Fruit fly (Drosophila melanogaster) whole organism, embryonic: ENCODE measurements around the gene CG17650.

Source experiments
- Adf1 ChIP-seq: fragments of 200-800 bp; sonication (Bioruptor generic); IDR thresholded peaks from 2 replicates; pipeline ENCODE4 v1.3.6; 2022; ENCODE audit warnings: missing biosample characterization, missing genetic modification characterization
- Bgb ChIP-seq: fragments of 200-800 bp; sonication (Bioruptor generic); IDR thresholded peaks from 2 replicates; pipeline ENCODE4 v1.3.6; 2022; ENCODE audit warnings: missing biosample characterization, missing genetic modification characterization; ENCODE audit not compliant: partially characterized antibody
- CG10267 ChIP-seq: fragments of 200-800 bp; sonication (Bioruptor generic); optimal IDR thresholded peaks from 2 replicates; lab custom pipeline; 2018; ENCODE audit warnings: missing biosample characterization, mild to moderate bottlenecking, missing genetic modification characterization, moderate library complexity
- CG13424 ChIP-seq: fragments of 200-800 bp; sonication (Bioruptor generic); optimal IDR thresholded peaks from 2 replicates; lab custom pipeline; 2019; ENCODE audit warnings: missing biosample characterization, mild to moderate bottlenecking, missing genetic modification characterization, moderate library complexity
- CG15514 ChIP-seq: fragments of 200-800 bp; sonication (Bioruptor generic); optimal IDR thresholded peaks from 3 replicates; lab custom pipeline; 2017; ENCODE audit warnings: missing biosample characterization, missing genetic modification characterization, mild to moderate bottlenecking, moderate library complexity, missing genetic modification reagents
- CG16815 ChIP-seq: fragments of 200-800 bp; sonication (Bioruptor generic); optimal IDR thresholded peaks from 3 replicates; lab custom pipeline; 2017; ENCODE audit warnings: missing biosample characterization, mild to moderate bottlenecking, missing genetic modification characterization
- CG17186 ChIP-seq: fragments of 200-800 bp; sonication (Bioruptor generic); optimal IDR thresholded peaks from 3 replicates; lab custom pipeline; 2017; ENCODE audit warnings: missing biosample characterization, missing genetic modification reagents, missing genetic modification characterization
- CG17361 ChIP-seq: fragments of 200-800 bp; sonication (Bioruptor generic); IDR thresholded peaks from 3 replicates; pipeline ENCODE4 v1.3.6; 2022; ENCODE audit warnings: missing biosample characterization, missing genetic modification characterization
- CG17568 ChIP-seq: fragments of 200-800 bp; sonication (Bioruptor generic); optimal IDR thresholded peaks from 2 replicates; lab custom pipeline; 2018; ENCODE audit warnings: missing biosample characterization, mild to moderate bottlenecking, missing genetic modification characterization, moderate library complexity
- CG1792 ChIP-seq: fragments of 200-800 bp; sonication (Bioruptor generic); optimal IDR thresholded peaks from 2 replicates; lab custom pipeline; 2016; ENCODE audit warnings: missing biosample characterization, missing genetic modification characterization
- CG18262 ChIP-seq: fragments of 200-800 bp; optimal IDR thresholded peaks from 3 replicates; lab custom pipeline; 2019; ENCODE audit warnings: missing biosample characterization, mild to moderate bottlenecking, missing genetic modification characterization, moderate library complexity
- CG18619 ChIP-seq: fragments of 200-800 bp; sonication (Bioruptor generic); optimal IDR thresholded peaks from 3 replicates; lab custom pipeline; 2017; ENCODE audit warnings: missing biosample characterization, mild to moderate bottlenecking, missing genetic modification characterization
- CG2199 ChIP-seq: fragments of 200-800 bp; sonication (Bioruptor generic); IDR thresholded peaks from 3 replicates; pipeline ENCODE4 v1.3.6; 2022; ENCODE audit warnings: missing biosample characterization, missing genetic modification characterization
- CG3163 ChIP-seq: fragments of 200-800 bp; sonication (Bioruptor generic); optimal IDR thresholded peaks from 3 replicates; lab custom pipeline; 2016; ENCODE audit warnings: missing biosample characterization, missing genetic modification characterization
- CG3281 ChIP-seq: fragments of 200-800 bp; sonication (Bioruptor generic); optimal IDR thresholded peaks from 3 replicates; lab custom pipeline; 2017; ENCODE audit warnings: missing biosample characterization, mild to moderate bottlenecking, missing genetic modification characterization
- CG3838 ChIP-seq: fragments of 200-800 bp; sonication (Bioruptor generic); optimal IDR thresholded peaks from 3 replicates; lab custom pipeline; 2016; ENCODE audit warnings: missing biosample characterization, missing genetic modification characterization
- CG3847 ChIP-seq: fragments of 200-800 bp; sonication (Bioruptor generic); IDR thresholded peaks from 2 replicates; pipeline ENCODE4 v1.3.6; 2022; ENCODE audit warnings: missing biosample characterization, missing genetic modification characterization
- CG4328 ChIP-seq: fragments of 200-800 bp; sonication (Bioruptor generic); optimal IDR thresholded peaks from 3 replicates; lab custom pipeline; 2017; ENCODE audit warnings: missing biosample characterization, missing genetic modification reagents, missing genetic modification characterization
- CG43689 ChIP-seq: fragments of 200-800 bp; sonication (Bioruptor generic); IDR thresholded peaks from 2 replicates; pipeline ENCODE4 v1.3.6; 2022; ENCODE audit warnings: missing biosample characterization, missing genetic modification characterization
- CG4404 ChIP-seq: fragments of 200-800 bp; sonication (Bioruptor generic); IDR thresholded peaks from 2 replicates; pipeline ENCODE4 v1.3.6; 2022; ENCODE audit warnings: missing biosample characterization, missing genetic modification characterization
- CG4617 ChIP-seq: fragments of 200-800 bp; sonication (Bioruptor generic); optimal IDR thresholded peaks from 3 replicates; lab custom pipeline; 2016; ENCODE audit warnings: missing biosample characterization, missing genetic modification characterization, borderline replicate concordance
- CG8924 ChIP-seq: fragments of 200-800 bp; optimal IDR thresholded peaks from 3 replicates; lab custom pipeline; 2019; ENCODE audit warnings: missing biosample characterization, mild to moderate bottlenecking, missing genetic modification characterization, moderate library complexity
- CoRest ChIP-seq: fragments of 200-800 bp; sonication (Bioruptor generic); optimal IDR thresholded peaks from 3 replicates; lab custom pipeline; 2018; ENCODE audit warnings: missing biosample characterization, mild to moderate bottlenecking, missing genetic modification characterization, moderate library complexity
- Lim3 ChIP-seq: fragments of 200-800 bp; sonication (Bioruptor generic); IDR thresholded peaks from 2 replicates; pipeline ENCODE4 v1.3.6; 2022; ENCODE audit warnings: missing biosample characterization, missing genetic modification characterization
- MTF-1 ChIP-seq: fragments of 200-800 bp; sonication (Bioruptor generic); optimal IDR thresholded peaks from 2 replicates; lab custom pipeline; 2018; ENCODE audit warnings: missing biosample characterization, mild to moderate bottlenecking, missing genetic modification characterization, borderline replicate concordance
- Mad ChIP-seq: fragments of 200-800 bp; sonication (Bioruptor generic); optimal IDR thresholded peaks from 2 replicates; lab custom pipeline; 2016; ENCODE audit warnings: missing biosample characterization, missing genetic modification characterization
- NFAT ChIP-seq: fragments of 200-800 bp; sonication (Bioruptor generic); IDR thresholded peaks from 2 replicates; pipeline ENCODE4 v1.3.6; 2022; ENCODE audit warnings: missing biosample characterization, missing genetic modification characterization
- Optix ChIP-seq: fragments of 200-800 bp; sonication (Bioruptor generic); IDR thresholded peaks from 3 replicates; pipeline ENCODE4 v1.3.6; 2022; ENCODE audit warnings: missing biosample characterization, missing genetic modification characterization
- Poxn ChIP-seq: fragments of 200-800 bp; sonication (Bioruptor generic); IDR thresholded peaks from 2 replicates; pipeline ENCODE4 v1.3.6; 2022; ENCODE audit warnings: missing biosample characterization, missing genetic modification characterization
- Sin3A ChIP-seq: fragments of >200 bp; optimal IDR thresholded peaks from 2 replicates; lab custom pipeline; 2018
- Sox100B ChIP-seq: fragments of 200-800 bp; sonication (Bioruptor generic); optimal IDR thresholded peaks from 3 replicates; lab custom pipeline; 2018; ENCODE audit warnings: missing biosample characterization, mild to moderate bottlenecking, missing genetic modification characterization
- Sox102F ChIP-seq: fragments of 200-800 bp; sonication (Bioruptor generic); optimal IDR thresholded peaks from 2 replicates; lab custom pipeline; 2018; ENCODE audit warnings: missing biosample characterization, mild to moderate bottlenecking, missing genetic modification characterization, moderate library complexity
- Ssrp ChIP-seq: fragments of 200-800 bp; sonication (Bioruptor generic); optimal IDR thresholded peaks from 2 replicates; lab custom pipeline; 2018; ENCODE audit warnings: missing biosample characterization, mild to moderate bottlenecking, missing genetic modification characterization, moderate library complexity
- abd-A ChIP-seq: fragments of 200-800 bp; sonication (Bioruptor generic); optimal IDR thresholded peaks from 3 replicates; lab custom pipeline; 2019; ENCODE audit warnings: missing biosample characterization, mild to moderate bottlenecking, missing genetic modification characterization, moderate library complexity
- ap ChIP-seq: fragments of 200-800 bp; sonication (Bioruptor generic); IDR thresholded peaks from 2 replicates; pipeline ENCODE4 v1.3.6; 2022; ENCODE audit warnings: missing biosample characterization, missing genetic modification characterization
- ara ChIP-seq: fragments of 200-800 bp; sonication (Bioruptor generic); IDR thresholded peaks from 2 replicates; pipeline ENCODE4 v1.3.6; 2022; ENCODE audit warnings: missing biosample characterization, missing genetic modification characterization
- ato ChIP-seq: fragments of 200-800 bp; sonication (Bioruptor generic); IDR thresholded peaks from 2 replicates; pipeline ENCODE4 v1.3.6; 2022; ENCODE audit warnings: missing biosample characterization, missing genetic modification characterization; ENCODE audit not compliant: partially characterized antibody
- br ChIP-seq: fragments of >200 bp; optimal IDR thresholded peaks from 2 replicates; lab custom pipeline; 2017
- crol ChIP-seq: fragments of 200-800 bp; sonication (Bioruptor generic); IDR thresholded peaks from 2 replicates; pipeline ENCODE4 v1.3.6; 2022; ENCODE audit warnings: missing biosample characterization, missing genetic modification characterization
- dimm ChIP-seq: fragments of 200-800 bp; sonication (Bioruptor generic); IDR thresholded peaks from 2 replicates; pipeline ENCODE4 v1.3.6; 2022; ENCODE audit warnings: missing biosample characterization, missing genetic modification characterization
- emc ChIP-seq: fragments of 200-800 bp; sonication (Bioruptor generic); optimal IDR thresholded peaks from 2 replicates; lab custom pipeline; 2016; ENCODE audit warnings: missing biosample characterization, missing genetic modification characterization
- ftz-f1 ChIP-seq: fragments of 200-800 bp; sonication (Bioruptor generic); optimal IDR thresholded peaks from 2 replicates; lab custom pipeline; 2016; ENCODE audit warnings: missing biosample characterization, missing genetic modification characterization
- grn ChIP-seq: fragments of 200-800 bp; sonication (Bioruptor generic); optimal IDR thresholded peaks from 3 replicates; lab custom pipeline; 2017; ENCODE audit warnings: missing biosample characterization, missing genetic modification characterization
- gsb ChIP-seq: fragments of 200-800 bp; sonication (Bioruptor generic); IDR thresholded peaks from 2 replicates; pipeline ENCODE4 v1.3.6; 2022; ENCODE audit warnings: missing biosample characterization, missing genetic modification characterization
- jigr1 ChIP-seq: fragments of 200-800 bp; sonication (Bioruptor generic); IDR thresholded peaks from 3 replicates; pipeline ENCODE4 v1.3.6; 2022; ENCODE audit warnings: missing biosample characterization, missing genetic modification characterization
- lilli ChIP-seq: fragments of 200-800 bp; sonication (Bioruptor generic); optimal IDR thresholded peaks from 3 replicates; lab custom pipeline; 2016; ENCODE audit warnings: missing biosample characterization, missing genetic modification characterization
- pan ChIP-seq, 4 experiments: fragments of >200 bp in 3 of 4; fragments of 200-800 bp in 1 of 4; sonication (Bioruptor generic) in 1 of 4; optimal IDR thresholded peaks in 3 of 4; IDR thresholded peaks in 1 of 4; 2 replicates each; pipeline versions ENCODE4 v1.3.6 to Lab custom; 2017 to 2022; ENCODE audit warnings: missing biosample characterization in 2 of 4, missing genetic modification characterization in 2 of 4, mixed read lengths in 1 of 4
- pb ChIP-seq: fragments of 200-800 bp; sonication (Bioruptor generic); optimal IDR thresholded peaks from 3 replicates; lab custom pipeline; 2016; ENCODE audit warnings: missing biosample characterization, missing genetic modification characterization
- sima ChIP-seq: fragments of 200-800 bp; sonication (Bioruptor generic); optimal IDR thresholded peaks from 2 replicates; lab custom pipeline; 2016; ENCODE audit warnings: missing biosample characterization, missing genetic modification characterization
- vvl ChIP-seq: fragments of 200-800 bp; sonication (Bioruptor generic); IDR thresholded peaks from 2 replicates; pipeline ENCODE4 v1.3.6; 2022; ENCODE audit warnings: missing biosample characterization, missing genetic modification characterization

CG17650 gene

dm6 chr2L:1737057-1737581, 21.8 kb downstream of the CG17650 start (continued):
- TF ChIP-seq CG13424 (tag; lab: Kevin White, UChicago) (peak; percentile 78), NFAT (GFP tag; lab: Robert Waterston, UW) (0 out of 2 replicates have a peak, but pooled peaks have one; percentile 34), jigr1 (GFP tag; lab: Robert Waterston, UW) (peak; percentile 86; the same call in 2 of the 3 replicates), MTF-1 (peak; percentile 16), Sox102F (peak; percentile 96), abd-A (tag; lab: Kevin White, UChicago) (no peak), dimm (GFP tag; lab: Robert Waterston, UW) (no peak), pan (optimal IDR thresholded peaks at IDR 0.05; lab: Kevin White, UChicago) (peak in 1 of 2 experiments; percentile 48), pan (GFP tag; optimal IDR thresholded peaks at IDR 0.05 in 1 of 2, IDR thresholded peaks at IDR 0.05 in 1 of 2) (peak in 1 of 2 experiments; percentile 90), lilli (peak; percentile 92), CG43689 (GFP tag; lab: Robert Waterston, UW) (0 out of 2 replicates have a peak, but pooled peaks have one; percentile 33), Ssrp (tag; lab: Kevin White, UChicago) (peak; percentile 89), CG17568 (peak; percentile 69), Bgb (GFP tag; lab: Robert Waterston, UW) (0 out of 2 replicates have a peak, but pooled peaks have one; percentile 49), Optix (GFP tag; lab: Robert Waterston, UW) (peak; percentile 80; the same call in 2 of the 3 replicates), CG1792 (GFP tag; lab: Kevin White, UChicago) (peak; percentile 74), CG3838 (GFP tag; lab: Kevin White, UChicago) (peak; percentile 78), Mad (GFP tag; lab: Kevin White, UChicago) (peak; percentile 86), Lim3 (GFP tag; lab: Robert Waterston, UW) (peak; percentile 47; the same call in 1 of the 2 replicates), CG8924 (tag; lab: Kevin White, UChicago) (peak; percentile 87), CG4404 (peak; percentile 89), vvl (GFP tag; lab: Robert Waterston, UW) (peak; percentile 90), CG4617 (peak; percentile 72), Poxn (peak; percentile 66), CoRest (peak; percentile 87), emc (peak; percentile 27), CG2199 (GFP tag; lab: Robert Waterston, UW) (no peak), Adf1 (GFP tag; lab: Robert Waterston, UW) (peak; percentile 35; the same call in 1 of the 2 replicates), gsb (GFP tag; lab: Robert Waterston, UW) (no peak), CG17361 (GFP tag; lab: Robert Waterston, UW) (peak; percentile 93), CG15514 (GFP tag; lab: Kevin White, UChicago) (peak; percentile 48), grn (GFP tag; lab: Kevin White, UChicago) (peak; percentile 20), CG10267 (tag; lab: Kevin White, UChicago) (peak; percentile 78), br (lab: Kevin White, UChicago) (no peak), CG3281 (GFP tag; lab: Kevin White, UChicago) (peak; percentile 80), CG18619 (GFP tag; lab: Kevin White, UChicago) (peak; percentile 89), ara (peak; percentile 87), CG4328 (GFP tag; lab: Kevin White, UChicago) (no peak), CG16815 (GFP tag; lab: Kevin White, UChicago) (peak; percentile 90), ftz-f1 (peak; percentile 70), sima (GFP tag; lab: Kevin White, UChicago) (peak; percentile 36), Sin3A (lab: Kevin White, UChicago) (no peak), ato (GFP tag; lab: Robert Waterston, UW) (no peak), pb (GFP tag; lab: Kevin White, UChicago) (peak; percentile 81), crol (GFP tag; lab: Robert Waterston, UW) (0 out of 2 replicates have a peak, but pooled peaks have one; percentile 23), ap (GFP tag; lab: Robert Waterston, UW) (peak; percentile 71), CG17186 (peak; percentile 42), Sox100B (GFP tag; lab: Kevin White, UChicago) (peak; percentile 87), CG18262 (peak; percentile 90), CG3847 (GFP tag; lab: Robert Waterston, UW) (peak; percentile 81), CG3163 (GFP tag; lab: Kevin White, UChicago) (peak; percentile 73)
